Worm (Caenorhabditis elegans): ENCODE results near the gene fbxc-55.
"Not testable (repeated sequence)": the region's sequence is repeated elsewhere in the genome, so short reads cannot be mapped to it uniquely, and the experiment has no call there.

fbxc-55 gene

ce11 chrII:3177663-3178062 lies 7.7 kb upstream of the fbxc-55 start, which contains the start of gene sri-40:
Gene sri-40, plus strand, starts transcription at chrII:3177963.
- not testable (repeated sequence) for TF ChIP-seq ztf-7 (tag; optimal IDR thresholded peaks at IDR 0.05); hlh-30 (tag; optimal IDR thresholded peaks at IDR 0.05; ENCODE audit: insufficient read depth); snpc-1.2 (GFP tag; IDR thresholded peaks at IDR 0.05)

ce11 chrII:3172176-3172575 lies 2.2 kb upstream of the fbxc-55 start, which contains the start of gene Y27F2A.10:
Gene Y27F2A.10, minus strand, starts transcription at chrII:3172276.
- no peak for TF ChIP-seq nhr-76 (tag; optimal IDR thresholded peaks at IDR 0.05)
- TF ChIP-seq F26F4.8 (GFP tag; conservative IDR thresholded peaks at IDR 0.05), result no peak
- TF ChIP-seq R02D3.7 (tag; optimal IDR thresholded peaks at IDR 0.05), result no peak
- TF ChIP-seq lir-3 (tag; optimal IDR thresholded peaks at IDR 0.05), result no peak
- TF ChIP-seq ztf-7 (tag; optimal IDR thresholded peaks at IDR 0.05), result no peak
- TF ChIP-seq cey-2 (tag; optimal IDR thresholded peaks at IDR 0.05; ENCODE audit: borderline replicate concordance, insufficient read depth), result no peak
- no peak for TF ChIP-seq F37D6.2 (tag; optimal IDR thresholded peaks at IDR 0.05)

ce11 chrII:3158985-3159384 lies 11.0 kb downstream of the fbxc-55 start, which contains the start of gene sri-34:
Gene sri-34, minus strand, starts transcription at chrII:3159085.
- TF ChIP-seq madf-5 (GFP tag; IDR thresholded peaks at IDR 0.05) (no peak), fos-1 (tag; optimal IDR thresholded peaks at IDR 0.05) (no peak), F49E8.2 (tag; optimal IDR thresholded peaks at IDR 0.05; ENCODE audit: borderline replicate concordance) (no peak), mxl-2 (GFP tag; conservative IDR thresholded peaks at IDR 0.05) (no peak), zip-2 (tag; optimal IDR thresholded peaks at IDR 0.05) (no peak), zfp-3 (GFP tag; conservative IDR thresholded peaks at IDR 0.05) (no peak), tra-1 (GFP tag; IDR thresholded peaks at IDR 0.05) (no peak), nhr-25 (tag; optimal IDR thresholded peaks at IDR 0.05; ENCODE audit: borderline replicate concordance, insufficient read depth) (no peak), vab-7 (GFP tag; IDR thresholded peaks at IDR 0.05) (no peak), madf-9 (GFP tag; conservative IDR thresholded peaks at IDR 0.05) (no peak)

DNA sequence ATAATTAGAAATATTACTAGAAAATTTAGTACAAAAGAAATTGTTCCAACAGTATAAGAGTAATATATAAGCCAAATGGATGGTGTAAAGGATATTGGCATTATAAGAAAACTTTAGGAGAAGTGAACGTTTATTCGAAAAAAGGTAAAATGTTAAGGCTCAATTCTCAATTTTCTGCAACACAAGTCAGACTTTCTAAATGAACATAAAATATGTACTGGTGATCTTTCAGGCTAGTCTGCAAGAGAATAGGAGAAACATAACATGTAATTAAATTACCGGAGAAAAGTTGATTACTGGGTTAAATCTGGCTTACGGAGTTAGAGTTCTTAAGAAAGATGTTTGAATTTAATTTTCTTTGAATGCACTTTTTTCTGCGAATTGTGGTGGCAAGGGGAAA lies 13.2 kb downstream of the fbxc-55 start, which contains the start of gene sri-33:
Gene sri-33, minus strand, starts transcription at position 101 of the 400 bp plus-strand sequence.
- no peak for TF ChIP-seq lin-13 (GFP tag; optimal IDR thresholded peaks at IDR 0.05)
- TF ChIP-seq aha-1 (tag), result peak; percentile 34
- TF ChIP-seq zfp-2 (tag; optimal IDR thresholded peaks at IDR 0.05), result no peak
- no peak for TF ChIP-seq dpl-1 (GFP tag; optimal IDR thresholded peaks at IDR 0.05)
- no peak for TF ChIP-seq php-3 (GFP tag; IDR thresholded peaks at IDR 0.05)
- no peak for TF ChIP-seq hif-1 (tag; optimal IDR thresholded peaks at IDR 0.05)

ce11 chrII:3154383-3154782 lies 15.6 kb downstream of the fbxc-55 start, which contains the start of gene sri-32:
Gene sri-32, minus strand, starts transcription at chrII:3154483.
- no peak for TF ChIP-seq lir-3 (tag; optimal IDR thresholded peaks at IDR 0.05)
- TF ChIP-seq nhr-10 (tag; optimal IDR thresholded peaks at IDR 0.05), result no peak
- TF ChIP-seq hlh-30 (tag; optimal IDR thresholded peaks at IDR 0.05; ENCODE audit: insufficient read depth), result no peak
- TF ChIP-seq fkh-10 (GFP tag; optimal IDR thresholded peaks at IDR 0.05), result no peak
- no peak for TF ChIP-seq ces-1 (GFP tag; optimal IDR thresholded peaks at IDR 0.05)
- TF ChIP-seq ceh-44 (GFP tag; IDR thresholded peaks at IDR 0.05), result no peak
- TF ChIP-seq duxl-1 (tag; optimal IDR thresholded peaks at IDR 0.05; ENCODE audit: poor library complexity), result no peak
- TF ChIP-seq rbr-2 (tag; optimal IDR thresholded peaks at IDR 0.05), result no peak
- no peak for TF ChIP-seq ama-1 (optimal IDR thresholded peaks at IDR 0.05)
